Worm (Caenorhabditis elegans) whole organism, L2 larva: ENCODE data around the gene ugt-9.
A peak's percentile ranks its signal among the peaks of the same experiment; 100 is the strongest.

ENCODE experiments used
- C34F6.9 ChIP-seq: fragments of 150-350 bp; optimal IDR thresholded peaks from 2 replicates; lab custom pipeline; 2014; ENCODE audit warnings: missing biosample characterization, missing genetic modification characterization
- F13H6.1 ChIP-seq: sonication (generic microtip); optimal IDR thresholded peaks from 2 replicates; lab custom pipeline; 2016; ENCODE audit warnings: missing genetic modification characterization, missing compliant biosample characterization
- R02D3.7 ChIP-seq: fragments of 150-350 bp; optimal IDR thresholded peaks from 2 replicates; lab custom pipeline; 2014; ENCODE audit warnings: missing biosample characterization, missing genetic modification characterization
- alr-1 ChIP-seq: fragments of 150-350 bp; optimal IDR thresholded peaks from 2 replicates; lab custom pipeline; 2014; ENCODE audit warnings: missing biosample characterization, missing genetic modification characterization
- ama-1 ChIP-seq: fragments of 150-350 bp; optimal IDR thresholded peaks from 2 replicates; lab custom pipeline; 2018; ENCODE audit warnings: inconsistent platforms
- blmp-1 ChIP-seq: sonication (generic microtip); optimal IDR thresholded peaks from 2 replicates; lab custom pipeline; 2017; ENCODE audit warnings: missing genetic modification characterization, mild to moderate bottlenecking, missing compliant biosample characterization, antibody characterized with exemption, moderate library complexity; ENCODE audit not compliant: insufficient read depth
- ceh-16 ChIP-seq: fragments of 150-350 bp; optimal IDR thresholded peaks from 2 replicates; lab custom pipeline; 2014; ENCODE audit warnings: missing biosample characterization, missing genetic modification characterization
- ceh-82 ChIP-seq: fragments of 150-350 bp; optimal IDR thresholded peaks from 2 replicates; lab custom pipeline; 2014; ENCODE audit warnings: missing biosample characterization, missing genetic modification characterization
- crh-2 ChIP-seq: sonication (generic microtip); optimal IDR thresholded peaks from 2 replicates; lab custom pipeline; 2017; ENCODE audit warnings: missing biosample characterization, missing genetic modification characterization
- elt-1 ChIP-seq: fragments of 150-350 bp; optimal IDR thresholded peaks from 2 replicates; lab custom pipeline; 2014; ENCODE audit warnings: missing biosample characterization, missing genetic modification characterization
- elt-3 ChIP-seq: sonication (generic microtip); optimal IDR thresholded peaks from 2 replicates; lab custom pipeline; 2017; ENCODE audit warnings: missing biosample characterization, missing genetic modification characterization
- fos-1 ChIP-seq: fragments of 150-350 bp; optimal IDR thresholded peaks from 2 replicates; lab custom pipeline; 2014; ENCODE audit warnings: missing biosample characterization, missing genetic modification characterization
- gmeb-1 ChIP-seq: fragments of 150-350 bp; optimal IDR thresholded peaks from 2 replicates; lab custom pipeline; 2014; ENCODE audit warnings: missing biosample characterization, missing genetic modification characterization
- lin-11 ChIP-seq: fragments of 150-350 bp; sonication (generic microtip); optimal IDR thresholded peaks from 2 replicates; lab custom pipeline; 2014; ENCODE audit warnings: missing biosample characterization, missing genetic modification characterization, inconsistent platforms, mixed read lengths
- lin-39 ChIP-seq: fragments of 150-350 bp; optimal IDR thresholded peaks from 2 replicates; lab custom pipeline; 2014; ENCODE audit warnings: missing biosample characterization, missing genetic modification reagents, missing genetic modification characterization
- lsy-2 ChIP-seq, 2 experiments: fragments of 150-350 bp in 1 of 2; sonication (generic microtip) in 1 of 2; optimal IDR thresholded peaks; 2 replicates each; lab custom pipeline; 2014 to 2017; ENCODE audit warnings: missing biosample characterization in 2 of 2, missing genetic modification characterization in 2 of 2
- mab-5 ChIP-seq: fragments of 150-350 bp; optimal IDR thresholded peaks from 2 replicates; lab custom pipeline; 2014; ENCODE audit warnings: missing biosample characterization, missing genetic modification characterization
- mbf-1 ChIP-seq: sonication (generic microtip); optimal IDR thresholded peaks from 2 replicates; lab custom pipeline; 2017; ENCODE audit warnings: missing biosample characterization, missing genetic modification characterization
- nhr-10 ChIP-seq: sonication (generic microtip); optimal IDR thresholded peaks from 2 replicates; lab custom pipeline; 2017; ENCODE audit warnings: missing biosample characterization, missing genetic modification characterization
- nhr-11 ChIP-seq: fragments of 150-350 bp; optimal IDR thresholded peaks from 2 replicates; lab custom pipeline; 2014; ENCODE audit warnings: missing biosample characterization, missing genetic modification characterization
- nhr-12 ChIP-seq: fragments of 150-350 bp; optimal IDR thresholded peaks from 2 replicates; lab custom pipeline; 2014; ENCODE audit warnings: missing biosample characterization, missing genetic modification characterization
- nhr-129 ChIP-seq: fragments of 150-350 bp; optimal IDR thresholded peaks from 2 replicates; lab custom pipeline; 2014; ENCODE audit warnings: missing biosample characterization, missing genetic modification characterization
- nhr-21 ChIP-seq: fragments of 150-350 bp; optimal IDR thresholded peaks from 2 replicates; lab custom pipeline; 2014; ENCODE audit warnings: missing biosample characterization, missing genetic modification characterization
- nhr-237 ChIP-seq: fragments of 150-350 bp; optimal IDR thresholded peaks from 2 replicates; lab custom pipeline; 2014; ENCODE audit warnings: missing biosample characterization, missing genetic modification characterization
- nhr-25 ChIP-seq: fragments of 150-350 bp; sonication (generic microtip); optimal IDR thresholded peaks from 3 replicates; lab custom pipeline; 2014; ENCODE audit warnings: missing biosample characterization, missing genetic modification characterization
- sem-4 ChIP-seq: fragments of 150-350 bp; optimal IDR thresholded peaks from 2 replicates; lab custom pipeline; 2014; ENCODE audit warnings: missing biosample characterization, missing genetic modification reagents, missing genetic modification characterization
- skn-1 ChIP-seq: sonication (generic microtip); optimal IDR thresholded peaks from 2 replicates; lab custom pipeline; 2017; ENCODE audit warnings: missing biosample characterization, missing genetic modification characterization
- sma-3 ChIP-seq: sonication (generic microtip); optimal IDR thresholded peaks from 2 replicates; lab custom pipeline; 2016; ENCODE audit warnings: missing genetic modification reagents, missing genetic modification characterization, missing compliant biosample characterization
- sma-9 ChIP-seq, 2 experiments: fragments of 150-350 bp in 1 of 2; sonication (generic microtip) in 1 of 2; optimal IDR thresholded peaks; 2 replicates each; lab custom pipeline; 2014 to 2016; ENCODE audit warnings: missing genetic modification characterization in 2 of 2, mild to moderate bottlenecking in 1 of 2, missing biosample characterization in 1 of 2, missing compliant biosample characterization in 1 of 2, missing genetic modification reagents in 1 of 2, moderate library complexity in 1 of 2
- snpc-4 ChIP-seq: fragments of 150-350 bp; optimal IDR thresholded peaks from 2 replicates; lab custom pipeline; 2014; ENCODE audit warnings: missing biosample characterization, missing genetic modification characterization
- unc-55 ChIP-seq: fragments of 150-350 bp; sonication (generic microtip); optimal IDR thresholded peaks from 3 replicates; lab custom pipeline; 2014; ENCODE audit warnings: missing biosample characterization, missing genetic modification reagents, missing genetic modification characterization
- unc-62 ChIP-seq: fragments of 150-350 bp; optimal IDR thresholded peaks from 2 replicates; lab custom pipeline; 2014; ENCODE audit warnings: missing biosample characterization, missing genetic modification reagents, missing genetic modification characterization
- zag-1 ChIP-seq: fragments of 150-350 bp; optimal IDR thresholded peaks from 2 replicates; lab custom pipeline; 2014; ENCODE audit warnings: missing biosample characterization, missing genetic modification characterization
- ztf-1 ChIP-seq: fragments of 200-800 bp; sonication (Bioruptor generic); conservative IDR thresholded peaks from 2 replicates; pipeline ENCODE4 v1.3.6; 2022; ENCODE audit warnings: missing genetic modification characterization, missing compliant biosample characterization
- ztf-11 ChIP-seq: sonication (generic microtip); optimal IDR thresholded peaks from 2 replicates; lab custom pipeline; 2017; ENCODE audit warnings: missing biosample characterization, missing genetic modification characterization
- ztf-4 ChIP-seq: fragments of 150-350 bp; optimal IDR thresholded peaks from 2 replicates; lab custom pipeline; 2014; ENCODE audit warnings: missing biosample characterization, missing genetic modification characterization

ugt-9 gene

DNA sequence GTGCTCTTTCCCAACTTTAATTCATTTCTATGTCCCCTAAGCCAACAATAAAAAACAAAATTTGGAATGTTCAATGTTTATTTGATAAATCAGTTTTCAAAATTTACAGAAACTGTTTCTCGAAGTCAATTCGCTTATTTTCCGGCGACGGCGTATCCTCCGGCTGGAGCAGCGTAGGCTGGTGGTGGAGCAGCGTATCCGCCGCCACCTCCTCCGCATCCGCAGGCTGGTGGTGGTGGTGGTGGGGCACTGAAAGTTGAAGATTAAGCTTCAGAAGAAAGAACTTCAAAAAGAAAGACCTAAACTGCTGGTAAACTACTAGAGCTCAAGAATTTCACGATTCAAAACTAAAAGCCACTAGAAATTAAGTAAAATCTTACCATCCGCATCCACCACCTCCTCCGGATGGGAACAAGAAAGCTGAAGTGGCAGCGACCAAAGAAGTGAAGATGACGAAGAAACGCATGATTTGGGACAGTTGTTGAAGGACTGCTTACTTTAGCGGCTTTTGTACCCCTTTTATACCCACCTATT lies 22.3 kb downstream of the ugt-9 start, which contains the start of gene C02E7.7:
Gene C02E7.7 (minus strand): TSS at position 484 of the 534 bp plus-strand sequence.
- TF ChIP-seq mbf-1 (tag; lab: Kevin White, UChicago) (no peak), lin-39 (tag; lab: Kevin White, UChicago) (no peak), elt-1 (no peak), ceh-16 (tag; lab: Kevin White, UChicago) (no peak), snpc-4 (tag; lab: Kevin White, UChicago) (no peak), mab-5 (tag; lab: Kevin White, UChicago) (no peak), gmeb-1 (tag; lab: Kevin White, UChicago) (no peak), unc-55 (GFP tag; lab: Kevin White, UChicago) (no peak), nhr-21 (tag; lab: Kevin White, UChicago) (no peak), lsy-2 (tag; optimal IDR thresholded peaks at IDR 0.05; lab: Kevin White, UChicago) (no peak), unc-62 (GFP tag; lab: Kevin White, UChicago) (no peak)
- TF ChIP-seq, all 48 proteins: peak for 0

DNA sequence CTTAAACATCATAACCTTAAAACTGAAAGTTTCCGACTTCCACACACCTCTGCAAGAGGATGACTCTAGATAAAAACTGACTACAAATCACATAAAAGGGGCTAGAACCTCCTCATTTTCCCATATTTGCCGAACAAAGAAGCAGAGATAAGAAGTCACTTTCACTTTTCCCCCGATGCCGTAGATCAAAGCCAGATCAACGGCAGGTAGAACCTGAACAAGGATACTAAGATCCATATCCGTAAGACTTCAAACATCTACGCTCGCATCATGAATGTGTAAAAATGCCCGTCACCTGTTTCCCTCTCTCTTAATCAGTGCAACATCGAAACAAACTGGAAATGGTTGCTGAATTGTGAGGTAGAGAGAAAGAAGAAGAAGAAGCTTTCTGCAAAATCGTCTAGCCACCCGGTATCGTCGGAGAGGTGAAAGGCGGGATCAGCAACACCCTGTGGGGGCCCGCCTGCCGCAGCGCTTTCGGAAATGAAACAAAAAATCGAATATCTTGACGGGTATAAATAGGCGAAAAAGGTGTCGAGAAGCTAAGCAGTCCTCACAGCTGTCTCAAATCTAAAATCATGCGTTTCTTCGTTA lies 22.9 kb downstream of the ugt-9 start, which contains the start of gene C02E7.6:
Gene C02E7.6 (plus strand): TSS at position 544 of the 594 bp plus-strand sequence.
- TF ChIP-seq skn-1 (no peak), alr-1 (no peak), ceh-16 (tag; lab: Kevin White, UChicago) (no peak), nhr-11 (tag; lab: Kevin White, UChicago) (peak; percentile 12), zag-1 (tag; lab: Kevin White, UChicago) (no peak), nhr-21 (tag; lab: Kevin White, UChicago) (peak; percentile 32), elt-3 (tag; lab: Kevin White, UChicago) (no peak), C34F6.9 (tag; lab: Kevin White, UChicago) (no peak), F13H6.1 (no peak), fos-1 (tag; lab: Kevin White, UChicago) (no peak), sma-9 (GFP tag; optimal IDR thresholded peaks at IDR 0.05; lab: Kevin White, UChicago) (peak; percentile 23), sma-9 (tag; optimal IDR thresholded peaks at IDR 0.05; lab: Kevin White, UChicago) (no peak), sem-4 (tag; lab: Kevin White, UChicago) (peak; percentile 76), ama-1 (no peak), snpc-4 (tag; lab: Kevin White, UChicago) (no peak), ztf-4 (tag; lab: Kevin White, UChicago) (no peak), lsy-2 (tag; optimal IDR thresholded peaks at IDR 0.05; lab: Kevin White, UChicago) (no peak), lin-11 (no peak), mbf-1 (tag; lab: Kevin White, UChicago) (no peak), nhr-25 (tag; lab: Kevin White, UChicago) (peak; percentile 90), crh-2 (tag; lab: Kevin White, UChicago) (no peak), ztf-1 (GFP tag; lab: Robert Waterston, UW) (no peak), lin-39 (tag; lab: Kevin White, UChicago) (no peak), sma-3 (no peak), nhr-237 (tag; lab: Kevin White, UChicago) (no peak), ztf-11 (tag; lab: Kevin White, UChicago) (no peak), blmp-1 (peak; percentile 94), mab-5 (tag; lab: Kevin White, UChicago) (no peak), nhr-10 (no peak), R02D3.7 (no peak), nhr-129 (no peak), elt-1 (peak; percentile 18)
- TF ChIP-seq, all 48 proteins: peak for 7

ce11 chrV:4920690-4921152 lies 24.9 kb downstream of the ugt-9 start, which contains the start of the genes C02E7.8 and srh-23:
Gene C02E7.8, minus strand, starts transcription at chrV:4920790.
Gene srh-23, plus strand, starts transcription at chrV:4921102.
- TF ChIP-seq lin-11 (no peak), sem-4 (tag; lab: Kevin White, UChicago) (no peak), lsy-2 (tag; optimal IDR thresholded peaks at IDR 0.05; lab: Kevin White, UChicago) (no peak), fos-1 (tag; lab: Kevin White, UChicago) (no peak), ceh-82 (tag; lab: Kevin White, UChicago) (no peak), ztf-11 (tag; lab: Kevin White, UChicago) (no peak), C34F6.9 (tag; lab: Kevin White, UChicago) (no peak)

DNA sequence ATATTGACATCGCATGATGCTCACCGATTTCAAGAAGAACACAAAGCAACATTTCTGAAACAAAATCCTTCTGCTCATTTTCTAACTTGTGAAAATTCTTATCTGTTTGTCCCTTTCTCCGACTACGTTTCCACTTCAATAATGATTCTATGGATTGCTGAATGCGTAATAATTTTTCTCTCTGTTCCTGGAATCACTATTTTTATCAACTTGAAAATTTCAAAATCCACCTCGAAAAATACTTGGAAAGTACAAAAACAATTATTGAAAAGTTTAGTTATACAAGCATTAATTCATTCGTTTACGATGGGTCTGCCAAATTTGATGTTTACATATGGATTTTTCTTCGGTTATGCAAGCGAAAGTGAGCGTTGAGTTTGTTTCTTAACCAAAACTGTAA lies 26.2 kb downstream of the ugt-9 start, which contains the start of gene srh-22:
Gene srh-22 (plus strand): TSS at position 301 of the 400 bp plus-strand sequence.
- TF ChIP-seq nhr-237 (tag; lab: Kevin White, UChicago) (no peak), nhr-12 (no peak), F13H6.1 (no peak), ceh-82 (tag; lab: Kevin White, UChicago) (no peak)
